Worm (Caenorhabditis elegans) whole organism, L1 larva: Measurements from ENCODE around the gene clec-126.

Experiments
- C16A3.4 ChIP-seq: fragments of 150-350 bp; optimal IDR thresholded peaks from 2 replicates; lab custom pipeline; 2014; ENCODE audit warnings: missing biosample characterization, missing genetic modification characterization
- F16B12.6 ChIP-seq: fragments of 150-350 bp; optimal IDR thresholded peaks from 2 replicates; lab custom pipeline; 2014; ENCODE audit warnings: missing biosample characterization, missing genetic modification characterization
- Y116A8C.19 ChIP-seq: sonication (generic microtip); optimal IDR thresholded peaks from 2 replicates; lab custom pipeline; 2016; ENCODE audit warnings: missing compliant biosample characterization, missing genetic modification characterization, borderline replicate concordance
- aha-1 ChIP-seq: fragments of 150-350 bp; optimal IDR thresholded peaks from 2 replicates; lab custom pipeline; 2014; ENCODE audit warnings: missing biosample characterization, missing genetic modification characterization
- alr-1 ChIP-seq: fragments of 200-800 bp; sonication (Bioruptor generic); optimal IDR thresholded peaks from 2 replicates; lab custom pipeline; 2018; ENCODE audit warnings: borderline replicate concordance, mild to moderate bottlenecking, missing genetic modification characterization, missing compliant biosample characterization
- blmp-1 ChIP-seq: fragments of 150-350 bp; optimal IDR thresholded peaks from 2 replicates; lab custom pipeline; 2014; ENCODE audit warnings: missing biosample characterization, missing genetic modification characterization
- ceh-63 ChIP-seq: fragments of 200-800 bp; sonication (Bioruptor generic); optimal IDR thresholded peaks from 2 replicates; lab custom pipeline; 2018; ENCODE audit warnings: mild to moderate bottlenecking, missing genetic modification characterization, missing compliant biosample characterization
- ceh-82 ChIP-seq, 3 experiments: fragments of 150-350 bp in 1 of 3; sonication (generic microtip) in 2 of 3; optimal IDR thresholded peaks; 2 replicates each; lab custom pipeline; 2014 to 2017; ENCODE audit warnings: missing biosample characterization in 3 of 3, missing genetic modification characterization in 3 of 3
- ceh-90 ChIP-seq: sonication (generic microtip); optimal IDR thresholded peaks from 2 replicates; lab custom pipeline; 2016; ENCODE audit warnings: missing genetic modification characterization, missing compliant biosample characterization
- ces-1 ChIP-seq: fragments of 150-350 bp; optimal IDR thresholded peaks from 2 replicates; lab custom pipeline; 2014; ENCODE audit warnings: missing biosample characterization, missing genetic modification reagents, missing genetic modification characterization
- dsc-1 ChIP-seq: sonication (generic microtip); optimal IDR thresholded peaks from 2 replicates; lab custom pipeline; 2016; ENCODE audit warnings: mild to moderate bottlenecking, missing genetic modification characterization, missing compliant biosample characterization
- elt-2 ChIP-seq: sonication (generic microtip); optimal IDR thresholded peaks from 2 replicates; lab custom pipeline; 2016; ENCODE audit warnings: missing genetic modification characterization, mild to moderate bottlenecking, inconsistent platforms, missing compliant biosample characterization, missing genetic modification reagents
- elt-3 ChIP-seq, 6 experiments: fragments of 150-350 bp in 1 of 6; sonication (generic microtip); optimal IDR thresholded peaks; 2 replicates each; lab custom pipeline; 2017 to 2018; ENCODE audit warnings: missing biosample characterization in 6 of 6, missing genetic modification characterization in 6 of 6, inconsistent platforms in 1 of 6
- ets-5 ChIP-seq: fragments of 200-800 bp; sonication (Bioruptor generic); IDR thresholded peaks from 2 replicates; pipeline ENCODE4 v1.3.6; 2022; ENCODE audit warnings: missing genetic modification characterization, missing compliant biosample characterization
- fkh-4 ChIP-seq: sonication (generic microtip); optimal IDR thresholded peaks from 2 replicates; lab custom pipeline; 2016; ENCODE audit warnings: missing compliant biosample characterization, missing genetic modification characterization, borderline replicate concordance
- fkh-8 ChIP-seq: sonication (generic microtip); optimal IDR thresholded peaks from 2 replicates; lab custom pipeline; 2016; ENCODE audit warnings: mild to moderate bottlenecking, missing genetic modification characterization, missing compliant biosample characterization
- fos-1 ChIP-seq: fragments of 150-350 bp; optimal IDR thresholded peaks from 2 replicates; lab custom pipeline; 2014; ENCODE audit warnings: missing biosample characterization, missing genetic modification characterization
- hlh-17 ChIP-seq: fragments of 200-800 bp; sonication (Bioruptor generic); optimal IDR thresholded peaks from 2 replicates; lab custom pipeline; 2018; ENCODE audit warnings: missing genetic modification characterization, mild to moderate bottlenecking, missing compliant biosample characterization, moderate library complexity, borderline replicate concordance
- hpl-2 ChIP-seq: fragments of 150-350 bp; optimal IDR thresholded peaks from 2 replicates; lab custom pipeline; 2014; ENCODE audit warnings: missing biosample characterization, missing genetic modification reagents, missing genetic modification characterization
- jun-1 ChIP-seq: fragments of 150-350 bp; optimal IDR thresholded peaks from 2 replicates; lab custom pipeline; 2014; ENCODE audit warnings: missing biosample characterization, missing genetic modification reagents, missing genetic modification characterization
- lin-14 ChIP-seq: fragments of 200-800 bp; sonication (Bioruptor generic); optimal IDR thresholded peaks from 2 replicates; lab custom pipeline; 2018; ENCODE audit warnings: mild to moderate bottlenecking, missing genetic modification characterization, moderate library complexity, missing compliant biosample characterization
- lin-15B ChIP-seq: fragments of 150-350 bp; sonication (generic microtip); optimal IDR thresholded peaks from 3 replicates; lab custom pipeline; 2014; ENCODE audit warnings: missing biosample characterization, missing genetic modification characterization
- lir-3 ChIP-seq: sonication (generic microtip); optimal IDR thresholded peaks from 2 replicates; lab custom pipeline; 2016; ENCODE audit warnings: mild to moderate bottlenecking, missing genetic modification characterization, moderate library complexity, missing compliant biosample characterization; ENCODE audit not compliant: poor library complexity
- lsy-2 ChIP-seq, 2 experiments: fragments of 150-350 bp; optimal IDR thresholded peaks; 2 replicates each; lab custom pipeline; 2014; ENCODE audit warnings: missing biosample characterization in 2 of 2, missing genetic modification characterization in 2 of 2
- mab-9 ChIP-seq: fragments of 200-800 bp; sonication (Bioruptor generic); IDR thresholded peaks from 2 replicates; pipeline ENCODE4 v1.3.6; 2022; ENCODE audit warnings: missing genetic modification reagents, missing genetic modification characterization, missing compliant biosample characterization
- mef-2 ChIP-seq: fragments of 150-350 bp; optimal IDR thresholded peaks from 2 replicates; lab custom pipeline; 2014; ENCODE audit warnings: missing biosample characterization, missing genetic modification characterization
- nhr-28 ChIP-seq: fragments of 150-350 bp; optimal IDR thresholded peaks from 2 replicates; lab custom pipeline; 2014; ENCODE audit warnings: missing biosample characterization, missing genetic modification characterization
- nhr-76 ChIP-seq: sonication (generic microtip); optimal IDR thresholded peaks from 2 replicates; lab custom pipeline; 2017; ENCODE audit warnings: missing biosample characterization, missing genetic modification characterization
- nhr-77 ChIP-seq: fragments of 150-350 bp; optimal IDR thresholded peaks from 2 replicates; lab custom pipeline; 2014; ENCODE audit warnings: missing biosample characterization, missing genetic modification characterization
- snu-23 ChIP-seq: sonication (generic microtip); optimal IDR thresholded peaks from 2 replicates; lab custom pipeline; 2016; ENCODE audit warnings: missing genetic modification characterization, missing compliant biosample characterization
- sptf-1 ChIP-seq: fragments of 150-350 bp; optimal IDR thresholded peaks from 2 replicates; lab custom pipeline; 2014; ENCODE audit warnings: missing biosample characterization, missing genetic modification characterization
- swsn-7 ChIP-seq: sonication (generic microtip); optimal IDR thresholded peaks from 2 replicates; lab custom pipeline; 2016; ENCODE audit warnings: missing genetic modification characterization, missing compliant biosample characterization
- unc-30 ChIP-seq: sonication (generic microtip); optimal IDR thresholded peaks from 2 replicates; lab custom pipeline; 2017; ENCODE audit warnings: missing biosample characterization, missing genetic modification characterization
- unc-62 ChIP-seq: fragments of 150-350 bp; optimal IDR thresholded peaks from 2 replicates; lab custom pipeline; 2014; ENCODE audit warnings: missing biosample characterization, missing genetic modification reagents, missing genetic modification characterization
- unc-98 ChIP-seq: fragments of 200-800 bp; sonication (Bioruptor generic); IDR thresholded peaks from 2 replicates; pipeline ENCODE4 v1.3.6; 2022; ENCODE audit warnings: missing genetic modification characterization, missing compliant biosample characterization
- xbp-1 ChIP-seq: sonication (generic microtip); optimal IDR thresholded peaks from 2 replicates; lab custom pipeline; 2016; ENCODE audit warnings: missing genetic modification characterization, missing compliant biosample characterization
- zag-1 ChIP-seq: fragments of 150-350 bp; optimal IDR thresholded peaks from 2 replicates; lab custom pipeline; 2014; ENCODE audit warnings: missing biosample characterization, missing genetic modification characterization
- zip-4 ChIP-seq: fragments of 200-800 bp; sonication (Bioruptor generic); optimal IDR thresholded peaks from 2 replicates; lab custom pipeline; 2018; ENCODE audit warnings: mild to moderate bottlenecking, missing genetic modification characterization, moderate library complexity, missing compliant biosample characterization

clec-126 gene

ce11 chrII:3556584-3556983 lies 37.3 kb downstream of the clec-126 start:
- TF ChIP-seq elt-3 (tag; optimal IDR thresholded peaks at IDR 0.05; lab: Kevin White, UChicago) (peak in 4 of 6 experiments; percentile 10 to 78 (median 48)), lin-14 (peak; percentile 13), blmp-1 (tag; lab: Kevin White, UChicago) (peak; percentile 68), lin-15B (no peak)

ce11 chrII:3557417-3557816 lies 38.1 kb downstream of the clec-126 start, which contains the start of gene lgc-45:
TSS of gene lgc-45 (plus strand) at chrII:3557472.
- TF ChIP-seq hlh-17 (GFP tag; lab: Kevin White, UChicago) (no peak), unc-62 (GFP tag; lab: Kevin White, UChicago) (no peak), snu-23 (no peak), nhr-76 (tag; lab: Kevin White, UChicago) (no peak), Y116A8C.19 (tag; lab: Kevin White, UChicago) (no peak), elt-2 (tag; lab: Kevin White, UChicago) (no peak)
- TF ChIP-seq, all 84 proteins: peak for 0

ce11 chrII:3560592-3560991 lies 41.3 kb downstream of the clec-126 start, which contains the start of gene W10G11.1:
TSS of gene W10G11.1 (minus strand) at chrII:3560692.
- no peak for TF ChIP-seq nhr-28 (tag; lab: Kevin White, UChicago)
- no peak for TF ChIP-seq unc-98 (GFP tag; lab: Robert Waterston, UW)
- TF ChIP-seq unc-62 (GFP tag; lab: Kevin White, UChicago) = no peak
- TF ChIP-seq hpl-2 (GFP tag; lab: Kevin White, UChicago) = no peak
- TF ChIP-seq alr-1 (tag; lab: Kevin White, UChicago) = no peak
- no peak for TF ChIP-seq elt-2 (tag; lab: Kevin White, UChicago)
- TF ChIP-seq nhr-77 (tag; lab: Kevin White, UChicago) = no peak
- TF ChIP-seq fkh-4 (tag; lab: Kevin White, UChicago) = no peak
- no peak for TF ChIP-seq ceh-63 (GFP tag; lab: Kevin White, UChicago)
- TF ChIP-seq unc-30 (tag; lab: Kevin White, UChicago) = no peak
- TF ChIP-seq jun-1 = no peak
- no peak for TF ChIP-seq dsc-1 (tag; lab: Kevin White, UChicago)
- TF ChIP-seq blmp-1 (tag; lab: Kevin White, UChicago) = no peak
- no peak for TF ChIP-seq ceh-90
- no peak for TF ChIP-seq ces-1 (GFP tag; lab: Kevin White, UChicago)
- TF ChIP-seq xbp-1 (tag; lab: Kevin White, UChicago) = no peak
- TF ChIP-seq aha-1 = no peak

ce11 chrII:3561561-3561960 lies 42.3 kb downstream of the clec-126 start, which contains the start of gene W10G11.2:
TSS of gene W10G11.2 (minus strand) at chrII:3561661.
- no peak for TF ChIP-seq ceh-82 (tag; optimal IDR thresholded peaks at IDR 0.05; lab: Kevin White, UChicago)
- TF ChIP-seq sptf-1 (tag; lab: Kevin White, UChicago) = no peak
- TF ChIP-seq xbp-1 (tag; lab: Kevin White, UChicago) = no peak
- TF ChIP-seq lir-3 (tag; lab: Kevin White, UChicago) = no peak
- no peak for TF ChIP-seq ets-5 (GFP tag; lab: Robert Waterston, UW)
- TF ChIP-seq, all 84 proteins: peak for 0

ce11 chrII:3562419-3562818 lies 43.1 kb downstream of the clec-126 start, which contains the start of gene W10G11.3:
TSS of gene W10G11.3 (minus strand) at chrII:3562519.
- no peak for TF ChIP-seq unc-98 (GFP tag; lab: Robert Waterston, UW)
- TF ChIP-seq C16A3.4 (tag; lab: Kevin White, UChicago) = no peak
- TF ChIP-seq fkh-8 = no peak
- no peak for TF ChIP-seq mab-9 (GFP tag; lab: Robert Waterston, UW)
- TF ChIP-seq Y116A8C.19 (tag; lab: Kevin White, UChicago) = no peak
- TF ChIP-seq unc-30 (tag; lab: Kevin White, UChicago) = no peak
- no peak for TF ChIP-seq swsn-7 (tag; lab: Kevin White, UChicago)
- TF ChIP-seq nhr-77 (tag; lab: Kevin White, UChicago) = no peak
- no peak for TF ChIP-seq mef-2 (tag; lab: Kevin White, UChicago)
- TF ChIP-seq zag-1 (tag; lab: Kevin White, UChicago) = no peak
- no peak for TF ChIP-seq blmp-1 (tag; lab: Kevin White, UChicago)
- TF ChIP-seq F16B12.6 (tag; lab: Kevin White, UChicago) = no peak
- TF ChIP-seq lsy-2 (tag; optimal IDR thresholded peaks at IDR 0.05; lab: Kevin White, UChicago) = no peak
- no peak for TF ChIP-seq zip-4
- no peak for TF ChIP-seq fos-1 (tag; lab: Kevin White, UChicago)
- TF ChIP-seq, all 84 proteins: peak for 0
